Fruit fly (Drosophila melanogaster): ENCODE results near the gene CG13060.

DNA sequence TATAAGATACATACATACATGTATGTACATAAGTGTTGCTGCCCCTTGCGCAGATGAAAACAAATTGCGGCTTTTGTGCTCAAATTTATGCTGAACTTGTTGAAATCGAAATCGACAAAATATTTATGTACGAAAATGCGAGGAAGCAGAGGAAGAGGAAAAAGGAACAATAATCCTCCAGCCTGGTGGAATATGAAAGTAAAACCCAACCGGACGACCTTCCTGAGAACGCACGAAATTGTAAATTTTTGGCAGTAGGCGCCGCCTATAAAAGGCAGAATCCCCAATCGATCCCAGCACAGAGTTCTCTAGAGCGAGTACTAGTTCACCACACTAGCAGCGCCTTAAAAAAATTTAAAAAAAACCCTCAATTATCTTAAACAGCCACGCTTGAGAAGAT is 44.9 kb downstream of the CG13060 start, which contains the start of gene Cpr72Eb:
- no peak for TF ChIP-seq Mio (GFP tag; optimal IDR thresholded peaks at IDR 0.05)
- no peak for TF ChIP-seq foxo (GFP tag; optimal IDR thresholded peaks at IDR 0.05)
- no peak for TF ChIP-seq fru (GFP tag; optimal IDR thresholded peaks at IDR 0.05)
- TF ChIP-seq Dif (GFP tag; optimal IDR thresholded peaks at IDR 0.05; ENCODE audit: partially characterized antibody), result no peak

Measured in whole organism, wandering third instar larva.